Worm (Caenorhabditis elegans): ENCODE data around the gene icap-1.

icap-1 gene

DNA sequence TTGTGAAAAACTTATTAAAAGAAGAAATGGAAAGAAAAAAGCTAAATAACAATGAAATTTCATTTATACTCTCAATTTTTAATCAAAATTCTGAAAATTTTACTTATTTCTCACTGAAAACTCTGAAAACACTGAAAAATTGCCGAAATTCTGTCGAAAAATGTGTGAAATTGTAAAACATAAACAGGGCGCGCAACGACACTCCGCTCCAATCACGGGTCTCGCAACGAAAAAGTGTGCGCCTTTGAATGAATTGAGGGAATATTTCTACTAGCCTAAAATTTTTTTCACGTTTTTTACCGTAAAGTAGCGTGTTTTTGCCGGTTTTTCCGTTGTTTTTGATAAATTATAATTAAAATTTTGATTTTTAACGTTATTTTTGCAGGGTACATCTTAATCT is 9.3 kb downstream of the icap-1 start, which contains the start of gene rpl-18:
Gene rpl-18, plus strand, starts transcription at position 386 of the 400 bp plus-strand sequence.
- no peak for TF ChIP-seq ham-2 (GFP tag; optimal IDR thresholded peaks at IDR 0.05)
- no peak for TF ChIP-seq nhr-12 (tag; optimal IDR thresholded peaks at IDR 0.05)
- no peak for TF ChIP-seq mls-2 (tag; optimal IDR thresholded peaks at IDR 0.05)
- no peak for TF ChIP-seq nhr-76 (tag; optimal IDR thresholded peaks at IDR 0.05)
- no peak for TF ChIP-seq ztf-11 (tag; optimal IDR thresholded peaks at IDR 0.05)
- no peak for TF ChIP-seq blmp-1 (tag; optimal IDR thresholded peaks at IDR 0.05)
- peak; percentile 30 for TF ChIP-seq unc-120 (tag; optimal IDR thresholded peaks at IDR 0.05; ENCODE audit: poor library complexity, severe bottlenecking)
- TF ChIP-seq elt-3 (tag; optimal IDR thresholded peaks at IDR 0.05): no peak
- peak; percentile 76 for TF ChIP-seq lin-13 (tag; optimal IDR thresholded peaks at IDR 0.05)
- peak; percentile 54 for TF ChIP-seq pha-4 (tag; optimal IDR thresholded peaks at IDR 0.05)
- peak; percentile 80 for TF ChIP-seq lsy-2 (tag; optimal IDR thresholded peaks at IDR 0.05)
- no peak for TF ChIP-seq sptf-1 (tag; optimal IDR thresholded peaks at IDR 0.05)
- TF ChIP-seq tbx-8 (GFP tag; optimal IDR thresholded peaks at IDR 0.05): no peak
- TF ChIP-seq ces-1 (GFP tag; optimal IDR thresholded peaks at IDR 0.05): peak; percentile 67
- no peak for TF ChIP-seq nhr-2 (tag; optimal IDR thresholded peaks at IDR 0.05)
- TF ChIP-seq flh-1 (GFP tag; optimal IDR thresholded peaks at IDR 0.05): no peak
- TF ChIP-seq unc-62 (GFP tag; optimal IDR thresholded peaks at IDR 0.05): no peak
- TF ChIP-seq ceh-39 (tag; optimal IDR thresholded peaks at IDR 0.05): peak; percentile 41
- TF ChIP-seq cnd-1 (tag; optimal IDR thresholded peaks at IDR 0.05): no peak
- no peak for TF ChIP-seq snpc-4 (tag; optimal IDR thresholded peaks at IDR 0.05)
- TF ChIP-seq bed-3 (GFP tag; optimal IDR thresholded peaks at IDR 0.05): no peak
- peak; percentile 45 for TF ChIP-seq nhr-237 (tag; optimal IDR thresholded peaks at IDR 0.05)
- TF ChIP-seq sem-2 (GFP tag; optimal IDR thresholded peaks at IDR 0.05): no peak
- TF ChIP-seq lin-32 (GFP tag; optimal IDR thresholded peaks at IDR 0.05): no peak
- no peak for TF ChIP-seq nhr-28 (tag; optimal IDR thresholded peaks at IDR 0.05)
- no peak for TF ChIP-seq ceh-83 (GFP tag; optimal IDR thresholded peaks at IDR 0.05)
- TF ChIP-seq elt-1 (tag; optimal IDR thresholded peaks at IDR 0.05; ENCODE audit: borderline replicate concordance, insufficient read depth): no peak
- TF ChIP-seq hlh-1 (tag; optimal IDR thresholded peaks at IDR 0.05): peak; percentile 17
- TF ChIP-seq mep-1 (tag; optimal IDR thresholded peaks at IDR 0.05): peak; percentile 23

DNA sequence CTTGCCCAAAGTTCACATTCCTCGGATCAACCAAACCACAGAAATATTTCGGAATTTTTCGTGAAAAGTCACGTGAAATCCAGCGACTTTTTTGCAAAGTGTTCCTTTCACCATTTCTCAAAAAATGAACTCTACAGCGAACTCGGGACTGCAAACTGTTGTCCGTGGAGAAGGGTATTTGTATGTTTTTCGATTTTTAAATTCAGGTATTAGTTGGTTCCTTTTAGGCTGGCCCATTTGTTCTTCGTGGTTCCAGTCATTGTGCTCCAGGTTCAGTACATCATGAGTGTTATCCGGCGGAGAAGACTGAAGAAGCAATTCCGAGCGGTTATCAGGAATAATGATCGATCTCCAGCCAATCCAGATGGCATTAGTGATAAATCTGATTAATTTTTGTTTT is 10.0 kb downstream of the icap-1 start:
- no peak for TF ChIP-seq lsy-2 (tag; optimal IDR thresholded peaks at IDR 0.05)
- no peak for TF ChIP-seq nhr-2 (tag; optimal IDR thresholded peaks at IDR 0.05)
- no peak for TF ChIP-seq snpc-4 (tag; optimal IDR thresholded peaks at IDR 0.05)
- no peak for TF ChIP-seq tbx-8 (GFP tag; optimal IDR thresholded peaks at IDR 0.05)
- TF ChIP-seq nhr-28 (tag; optimal IDR thresholded peaks at IDR 0.05): no peak
- TF ChIP-seq cnd-1 (tag; optimal IDR thresholded peaks at IDR 0.05): no peak
- TF ChIP-seq flh-1 (GFP tag; optimal IDR thresholded peaks at IDR 0.05): no peak
- no peak for TF ChIP-seq mls-2 (tag; optimal IDR thresholded peaks at IDR 0.05)
- TF ChIP-seq unc-39 (tag; optimal IDR thresholded peaks at IDR 0.05): no peak
- TF ChIP-seq hlh-1 (tag; optimal IDR thresholded peaks at IDR 0.05): no peak
- no peak for TF ChIP-seq zip-8 (tag; optimal IDR thresholded peaks at IDR 0.05)
- no peak for TF ChIP-seq sem-2 (GFP tag; optimal IDR thresholded peaks at IDR 0.05)
- no peak for TF ChIP-seq unc-62 (GFP tag; optimal IDR thresholded peaks at IDR 0.05)
- TF ChIP-seq mab-5 (tag; optimal IDR thresholded peaks at IDR 0.05): no peak
- TF ChIP-seq M03D4.4 (tag; optimal IDR thresholded peaks at IDR 0.05): no peak
- TF ChIP-seq unc-120 (tag; optimal IDR thresholded peaks at IDR 0.05; ENCODE audit: poor library complexity, severe bottlenecking): no peak
- TF ChIP-seq bed-3 (GFP tag; optimal IDR thresholded peaks at IDR 0.05): no peak
- no peak for TF ChIP-seq drap-1 (GFP tag; optimal IDR thresholded peaks at IDR 0.05)
- TF ChIP-seq elt-1 (tag; optimal IDR thresholded peaks at IDR 0.05; ENCODE audit: borderline replicate concordance, insufficient read depth): no peak

DNA sequence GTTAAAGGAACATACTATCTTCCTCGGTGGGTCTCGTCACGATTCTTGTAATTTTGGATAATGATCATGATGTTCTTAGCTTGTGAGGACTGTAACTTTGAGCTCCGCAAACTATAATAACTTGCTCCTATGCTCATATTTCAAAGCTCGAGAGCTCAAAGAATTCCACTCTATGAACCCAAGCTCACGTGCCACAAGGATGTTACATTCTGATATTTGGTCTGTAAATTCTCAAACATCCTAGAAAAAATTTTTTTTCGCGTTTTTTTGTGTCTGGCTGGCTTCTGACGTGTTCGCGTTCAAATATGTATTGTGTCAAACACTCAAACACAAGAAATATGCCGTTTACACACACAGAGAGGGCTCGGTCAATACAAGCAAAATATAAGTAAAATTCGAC is 10.6 kb downstream of the icap-1 start, which contains the start of gene Y45F10D.16:
Gene Y45F10D.16, plus strand, starts transcription at position 301 of the 400 bp plus-strand sequence.
- no peak for TF ChIP-seq ham-2 (GFP tag; optimal IDR thresholded peaks at IDR 0.05)
- no peak for TF ChIP-seq nhr-237 (tag; optimal IDR thresholded peaks at IDR 0.05)
- TF ChIP-seq zip-8 (tag; optimal IDR thresholded peaks at IDR 0.05): no peak

DNA sequence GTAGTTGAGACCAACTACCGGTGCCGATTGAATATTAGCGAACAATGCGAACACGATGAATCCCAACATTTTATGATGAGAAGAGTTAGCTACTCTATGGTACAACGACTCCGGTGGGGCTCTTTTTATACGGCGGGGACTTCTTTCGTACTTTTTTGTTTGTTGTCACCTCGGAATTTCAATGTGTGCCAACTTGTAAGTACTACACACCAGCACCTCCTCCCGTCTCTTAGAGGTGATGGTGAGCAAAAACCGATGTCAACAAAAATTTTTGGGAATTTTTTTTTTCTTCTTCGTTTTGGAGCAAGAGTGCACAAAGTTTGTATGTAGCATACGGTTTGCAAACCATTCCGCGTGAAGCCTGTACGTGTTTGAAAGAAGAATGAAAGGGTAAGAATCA is 12.2 kb downstream of the icap-1 start, which contains the start of gene Y45F10D.2:
Gene Y45F10D.2, minus strand, starts transcription at position 101 of the 400 bp plus-strand sequence.
- TF ChIP-seq nhr-28 (tag; optimal IDR thresholded peaks at IDR 0.05) (no peak), snpc-4 (tag; optimal IDR thresholded peaks at IDR 0.05) (no peak), drap-1 (GFP tag; optimal IDR thresholded peaks at IDR 0.05) (no peak), sem-2 (GFP tag; optimal IDR thresholded peaks at IDR 0.05) (no peak), lin-13 (tag; optimal IDR thresholded peaks at IDR 0.05) (no peak), M03D4.4 (tag; optimal IDR thresholded peaks at IDR 0.05) (no peak), unc-39 (tag; optimal IDR thresholded peaks at IDR 0.05) (no peak), nhr-12 (tag; optimal IDR thresholded peaks at IDR 0.05) (no peak)

Data from whole organism, mixed stage, embryonic.